Worm (Caenorhabditis elegans) whole organism, late embryonic: ENCODE measurements around the gene F49H12.4.
A peak's percentile ranks its signal among the peaks of the same experiment; 100 is the strongest.

Experiments
- F13H6.1 ChIP-seq: sonication (generic microtip); optimal IDR thresholded peaks from 2 replicates; lab custom pipeline; 2016; ENCODE audit warnings: missing genetic modification characterization, missing compliant biosample characterization
- K02D7.2 ChIP-seq: sonication (generic microtip); optimal IDR thresholded peaks from 2 replicates; lab custom pipeline; 2017; ENCODE audit warnings: mild to moderate bottlenecking, missing genetic modification characterization, missing compliant biosample characterization
- K09A11.1 ChIP-seq: sonication (generic microtip); optimal IDR thresholded peaks from 2 replicates; lab custom pipeline; 2017; ENCODE audit warnings: antibody characterized with exemption, mild to moderate bottlenecking, missing genetic modification characterization, missing compliant biosample characterization; ENCODE audit not compliant: insufficient read depth
- T23F11.4 ChIP-seq: fragments of 200-800 bp; sonication (Bioruptor generic); optimal IDR thresholded peaks from 2 replicates; lab custom pipeline; 2018; ENCODE audit warnings: mild to moderate bottlenecking, missing genetic modification characterization, missing compliant biosample characterization
- ahr-1 ChIP-seq: sonication (generic microtip); optimal IDR thresholded peaks from 2 replicates; lab custom pipeline; 2016; ENCODE audit warnings: missing genetic modification characterization, missing compliant biosample characterization
- ama-1 ChIP-seq: fragments of 150-350 bp; optimal IDR thresholded peaks from 2 replicates; lab custom pipeline; 2014
- ceh-14 ChIP-seq: sonication (generic microtip); optimal IDR thresholded peaks from 2 replicates; lab custom pipeline; 2016; ENCODE audit warnings: missing genotype, missing genetic modification characterization, missing compliant biosample characterization
- ceh-18 ChIP-seq: sonication (generic microtip); optimal IDR thresholded peaks from 2 replicates; lab custom pipeline; 2016; ENCODE audit warnings: missing genetic modification characterization, missing compliant biosample characterization
- ceh-2 ChIP-seq: sonication (generic microtip); optimal IDR thresholded peaks from 2 replicates; lab custom pipeline; 2016; ENCODE audit warnings: missing genotype, missing genetic modification characterization, missing compliant biosample characterization
- ceh-22 ChIP-seq: sonication (generic microtip); optimal IDR thresholded peaks from 2 replicates; lab custom pipeline; 2017; ENCODE audit warnings: missing biosample characterization, missing genetic modification characterization
- ceh-24 ChIP-seq: sonication (generic microtip); optimal IDR thresholded peaks from 2 replicates; lab custom pipeline; 2016; ENCODE audit warnings: mild to moderate bottlenecking, missing genetic modification characterization, missing compliant biosample characterization
- ceh-31 ChIP-seq: sonication (generic microtip); optimal IDR thresholded peaks from 2 replicates; lab custom pipeline; 2016; ENCODE audit warnings: missing genetic modification characterization, missing compliant biosample characterization
- ceh-34 ChIP-seq: sonication (generic microtip); optimal IDR thresholded peaks from 2 replicates; lab custom pipeline; 2016; ENCODE audit warnings: mild to moderate bottlenecking, missing genetic modification characterization, missing compliant biosample characterization
- ceh-45 ChIP-seq: fragments of 200-800 bp; sonication (Bioruptor generic); IDR thresholded peaks from 2 replicates; pipeline ENCODE4 v1.3.6; 2022; ENCODE audit warnings: missing genetic modification reagents, missing genetic modification characterization, missing compliant biosample characterization
- ceh-48 ChIP-seq: sonication (generic microtip); optimal IDR thresholded peaks from 2 replicates; lab custom pipeline; 2016; ENCODE audit warnings: missing genetic modification characterization, inconsistent platforms, missing compliant biosample characterization
- ceh-6 ChIP-seq: fragments of 200-800 bp; sonication (Bioruptor generic); optimal IDR thresholded peaks from 2 replicates; lab custom pipeline; 2018; ENCODE audit warnings: mild to moderate bottlenecking, missing genetic modification characterization, missing compliant biosample characterization
- che-1 ChIP-seq: sonication (generic microtip); optimal IDR thresholded peaks from 2 replicates; lab custom pipeline; 2016; ENCODE audit warnings: mild to moderate bottlenecking, missing genetic modification characterization, missing compliant biosample characterization
- dmd-4 ChIP-seq: sonication (generic microtip); optimal IDR thresholded peaks from 2 replicates; lab custom pipeline; 2016; ENCODE audit warnings: borderline replicate concordance, missing genetic modification characterization, missing compliant biosample characterization
- dve-1 ChIP-seq: sonication (generic microtip); optimal IDR thresholded peaks from 2 replicates; lab custom pipeline; 2017; ENCODE audit warnings: antibody characterized with exemption, mild to moderate bottlenecking, missing genetic modification characterization, missing compliant biosample characterization
- elt-2 ChIP-seq: sonication (generic microtip); optimal IDR thresholded peaks from 2 replicates; lab custom pipeline; 2016; ENCODE audit warnings: missing genetic modification reagents, missing genetic modification characterization, missing compliant biosample characterization
- elt-4 ChIP-seq: sonication (generic microtip); optimal IDR thresholded peaks from 2 replicates; lab custom pipeline; 2016; ENCODE audit warnings: missing genetic modification characterization, missing compliant biosample characterization
- ets-4 ChIP-seq: sonication (generic microtip); optimal IDR thresholded peaks from 2 replicates; lab custom pipeline; 2016; ENCODE audit warnings: missing genetic modification characterization, missing compliant biosample characterization
- eyg-1 ChIP-seq: sonication (generic microtip); optimal IDR thresholded peaks from 2 replicates; lab custom pipeline; 2016; ENCODE audit warnings: missing genotype, missing genetic modification characterization, missing compliant biosample characterization
- fax-1 ChIP-seq: sonication (generic microtip); optimal IDR thresholded peaks from 2 replicates; lab custom pipeline; 2016; ENCODE audit warnings: missing genotype, missing genetic modification characterization, missing compliant biosample characterization
- fkh-6 ChIP-seq: sonication (generic microtip); optimal IDR thresholded peaks from 2 replicates; lab custom pipeline; 2016; ENCODE audit warnings: missing genetic modification characterization, missing compliant biosample characterization
- gmeb-2 ChIP-seq: sonication (generic microtip); optimal IDR thresholded peaks from 2 replicates; lab custom pipeline; 2016; ENCODE audit warnings: missing genetic modification characterization, inconsistent platforms, missing compliant biosample characterization
- hlh-13 ChIP-seq: fragments of 200-800 bp; sonication (Bioruptor generic); optimal IDR thresholded peaks from 2 replicates; lab custom pipeline; 2018; ENCODE audit warnings: mild to moderate bottlenecking, missing genetic modification characterization, missing compliant biosample characterization
- hlh-15 ChIP-seq: sonication (generic microtip); optimal IDR thresholded peaks from 2 replicates; lab custom pipeline; 2016; ENCODE audit warnings: missing genetic modification characterization, missing compliant biosample characterization
- hlh-6 ChIP-seq: sonication (generic microtip); optimal IDR thresholded peaks from 2 replicates; lab custom pipeline; 2016; ENCODE audit warnings: missing genotype, missing genetic modification characterization, missing compliant biosample characterization
- hlh-8 ChIP-seq: sonication (generic microtip); optimal IDR thresholded peaks from 2 replicates; lab custom pipeline; 2016; ENCODE audit warnings: missing genotype, missing genetic modification characterization, missing compliant biosample characterization
- madf-2 ChIP-seq: sonication (generic microtip); optimal IDR thresholded peaks from 2 replicates; lab custom pipeline; 2017; ENCODE audit warnings: missing genetic modification characterization, missing compliant biosample characterization
- nfya-1 ChIP-seq: sonication (generic microtip); optimal IDR thresholded peaks from 2 replicates; lab custom pipeline; 2017; ENCODE audit warnings: missing genetic modification characterization, mild to moderate bottlenecking, missing compliant biosample characterization, antibody characterized with exemption, moderate library complexity
- nhr-232 ChIP-seq: sonication (generic microtip); optimal IDR thresholded peaks from 2 replicates; lab custom pipeline; 2016; ENCODE audit warnings: missing genetic modification characterization, missing compliant biosample characterization
- npax-4 ChIP-seq: sonication (generic microtip); optimal IDR thresholded peaks from 2 replicates; lab custom pipeline; 2016; ENCODE audit warnings: missing genetic modification characterization, missing compliant biosample characterization
- odd-2 ChIP-seq: sonication (generic microtip); optimal IDR thresholded peaks from 2 replicates; lab custom pipeline; 2017; ENCODE audit warnings: antibody characterized with exemption, mild to moderate bottlenecking, missing genetic modification characterization, missing compliant biosample characterization
- pat-9 ChIP-seq: fragments of 200-800 bp; sonication (Bioruptor generic); optimal IDR thresholded peaks from 2 replicates; lab custom pipeline; 2018; ENCODE audit warnings: mild to moderate bottlenecking, missing genetic modification characterization, moderate library complexity, missing compliant biosample characterization
- pha-2 ChIP-seq: sonication (generic microtip); optimal IDR thresholded peaks from 2 replicates; lab custom pipeline; 2017; ENCODE audit warnings: mild to moderate bottlenecking, missing genetic modification characterization, missing compliant biosample characterization
- pha-4 ChIP-seq: fragments of 150-350 bp; optimal IDR thresholded peaks from 2 replicates; lab custom pipeline; 2018; ENCODE audit warnings: missing biosample characterization, missing genetic modification reagents, missing genetic modification characterization
- pros-1 ChIP-seq: fragments of 150-350 bp; optimal IDR thresholded peaks from 2 replicates; lab custom pipeline; 2014; ENCODE audit warnings: missing biosample characterization, missing genetic modification reagents, missing genetic modification characterization
- sdc-2 ChIP-seq: sonication (generic microtip); optimal IDR thresholded peaks from 2 replicates; lab custom pipeline; 2016; ENCODE audit warnings: missing genotype, missing genetic modification characterization, missing compliant biosample characterization
- sox-2 ChIP-seq: fragments of 200-800 bp; sonication (Bioruptor generic); IDR thresholded peaks from 2 replicates; pipeline ENCODE4 v1.3.6; 2022; ENCODE audit warnings: missing genetic modification reagents, missing genetic modification characterization, missing compliant biosample characterization
- syd-9 ChIP-seq: sonication (generic microtip); optimal IDR thresholded peaks from 2 replicates; lab custom pipeline; 2016; ENCODE audit warnings: mild to moderate bottlenecking, missing genetic modification characterization, moderate library complexity, missing compliant biosample characterization
- tbx-2 ChIP-seq: sonication (generic microtip); optimal IDR thresholded peaks from 2 replicates; lab custom pipeline; 2016; ENCODE audit warnings: missing genetic modification characterization, missing compliant biosample characterization
- tbx-7 ChIP-seq: sonication (generic microtip); optimal IDR thresholded peaks from 2 replicates; lab custom pipeline; 2016; ENCODE audit warnings: missing genotype, missing genetic modification characterization, missing compliant biosample characterization
- ttx-3 ChIP-seq: sonication (generic microtip); optimal IDR thresholded peaks from 2 replicates; lab custom pipeline; 2016; ENCODE audit warnings: missing genetic modification reagents, missing genetic modification characterization, missing compliant biosample characterization
- unc-3 ChIP-seq, 2 experiments: fragments of 200-800 bp in 1 of 2; sonication (Bioruptor generic) in 1 of 2; sonication (generic microtip) in 1 of 2; conservative IDR thresholded peaks in 1 of 2; optimal IDR thresholded peaks in 1 of 2; 2 replicates each; pipeline versions ENCODE4 v1.3.6 to Lab custom; 2016 to 2022; ENCODE audit warnings: missing compliant biosample characterization in 2 of 2, missing genetic modification characterization in 2 of 2, missing genetic modification reagents in 1 of 2
- zip-5 ChIP-seq: sonication (generic microtip); optimal IDR thresholded peaks from 2 replicates; lab custom pipeline; 2016; ENCODE audit warnings: missing genetic modification characterization, missing compliant biosample characterization
- ztf-16 ChIP-seq: sonication (generic microtip); optimal IDR thresholded peaks from 2 replicates; lab custom pipeline; 2017; ENCODE audit warnings: missing genetic modification characterization, missing compliant biosample characterization

Gene F49H12.4

ce11 chrX:2043224-2043623, 36.4 kb upstream of the F49H12.4 start (continued):
- TF ChIP-seq hlh-8: no peak
- TF ChIP-seq pat-9: no peak
- TF ChIP-seq hlh-6 (tag; lab: Kevin White, UChicago): no peak
- no peak for TF ChIP-seq fkh-6
- no peak for TF ChIP-seq ttx-3 (tag; lab: Kevin White, UChicago)
- TF ChIP-seq K09A11.1 (tag; lab: Kevin White, UChicago): no peak
- TF ChIP-seq ceh-6: peak; percentile 30
- TF ChIP-seq ceh-24 (tag; lab: Kevin White, UChicago): no peak
- TF ChIP-seq sox-2 (GFP tag; lab: Robert Waterston, UW): peak; percentile 30; the same call in 1 of the 2 replicates
- no peak for TF ChIP-seq elt-2 (tag; lab: Kevin White, UChicago)
- peak; percentile 83 for TF ChIP-seq ceh-34 (tag; lab: Kevin White, UChicago)
- TF ChIP-seq dve-1 (tag; lab: Kevin White, UChicago): no peak
- no peak for TF ChIP-seq hlh-13 (GFP tag; lab: Kevin White, UChicago)
- no peak for TF ChIP-seq nhr-232 (tag; lab: Kevin White, UChicago)
- TF ChIP-seq che-1 (tag; lab: Kevin White, UChicago): no peak
- no peak for TF ChIP-seq ama-1 (lab: Kevin White, UChicago)
- TF ChIP-seq tbx-2: peak; percentile 12
- TF ChIP-seq madf-2 (tag; lab: Kevin White, UChicago): no peak
- TF ChIP-seq ceh-14 (tag; lab: Kevin White, UChicago): no peak
- TF ChIP-seq sdc-2 (tag; lab: Kevin White, UChicago): no peak
- no peak for TF ChIP-seq ceh-48 (tag; lab: Kevin White, UChicago)
- TF ChIP-seq ztf-16 (tag; lab: Kevin White, UChicago): no peak
- no peak for TF ChIP-seq ceh-18
- no peak for TF ChIP-seq zip-5 (tag; lab: Kevin White, UChicago)
- TF ChIP-seq T23F11.4: no peak
- TF ChIP-seq ahr-1 (tag; lab: Kevin White, UChicago): no peak
- TF ChIP-seq K02D7.2: no peak
- no peak for TF ChIP-seq fax-1 (tag; lab: Kevin White, UChicago)
- TF ChIP-seq ets-4 (tag; lab: Kevin White, UChicago): no peak
- no peak for TF ChIP-seq F13H6.1 (tag; lab: Kevin White, UChicago)
- no peak for TF ChIP-seq elt-4
- TF ChIP-seq pha-4 (tag; lab: Kevin White, UChicago): no peak
- no peak for TF ChIP-seq nfya-1 (tag; lab: Kevin White, UChicago)
- TF ChIP-seq pros-1 (tag; lab: Kevin White, UChicago): no peak
- TF ChIP-seq hlh-15: no peak
- TF ChIP-seq unc-3 (GFP tag; conservative IDR thresholded peaks at IDR 0.05; lab: Robert Waterston, UW): no peak
- TF ChIP-seq unc-3 (tag; optimal IDR thresholded peaks at IDR 0.05; lab: Kevin White, UChicago): no peak
- TF ChIP-seq syd-9 (tag; lab: Kevin White, UChicago): no peak
- peak; percentile 19 for TF ChIP-seq pha-2 (tag; lab: Kevin White, UChicago)
- no peak for TF ChIP-seq npax-4 (tag; lab: Kevin White, UChicago)
- TF ChIP-seq gmeb-2 (tag; lab: Kevin White, UChicago): peak; percentile 7
- TF ChIP-seq ceh-22 (tag; lab: Kevin White, UChicago): no peak
- peak; percentile 58 for TF ChIP-seq ceh-2 (tag; lab: Kevin White, UChicago)
- no peak for TF ChIP-seq eyg-1 (tag; lab: Kevin White, UChicago)
- no peak for TF ChIP-seq ceh-45 (GFP tag; lab: Robert Waterston, UW)
- no peak for TF ChIP-seq tbx-7 (tag; lab: Kevin White, UChicago)
- TF ChIP-seq ceh-31 (tag; lab: Kevin White, UChicago): peak; percentile 56
- no peak for TF ChIP-seq odd-2 (tag; lab: Kevin White, UChicago)
- no peak for TF ChIP-seq dmd-4 (tag; lab: Kevin White, UChicago)
